Fruit fly (Drosophila melanogaster): ENCODE data around the gene CG17564.

DNA sequence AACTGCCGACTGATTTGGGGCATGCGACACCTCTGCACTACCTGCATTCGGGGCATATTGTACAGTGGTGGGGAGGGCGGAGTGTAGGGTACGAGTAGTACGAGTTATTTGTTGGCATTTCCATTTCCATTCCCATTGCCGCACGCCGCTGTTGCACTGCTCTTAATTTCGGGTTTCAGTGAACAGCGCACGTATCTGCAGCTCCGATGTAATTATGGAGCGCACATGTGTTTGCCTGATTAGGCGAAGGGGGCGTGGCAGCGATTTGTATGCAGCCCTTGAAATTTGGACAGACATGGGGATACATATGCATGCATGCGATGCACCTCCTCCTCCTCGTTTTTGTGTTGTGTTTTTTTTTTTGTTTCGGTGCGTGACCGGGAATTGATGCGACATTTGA, 13.7 kb upstream of the CG17564 start:
- TF ChIP-seq CG17806 (tag; optimal IDR thresholded peaks at IDR 0.05) (no peak), CG34367 (tag; optimal IDR thresholded peaks at IDR 0.05) (no peak), CG10348 (GFP tag; IDR thresholded peaks at IDR 0.05) (no peak), fd96Ca (GFP tag; IDR thresholded peaks at IDR 0.05) (0 out of 3 replicates have a peak, but pooled peaks have one; percentile 13), gl (tag; optimal IDR thresholded peaks at IDR 0.05) (no peak), CG13204 (GFP tag; optimal IDR thresholded peaks at IDR 0.05) (no peak), D1 (tag; optimal IDR thresholded peaks at IDR 0.05) (no peak), CG12605 (GFP tag; IDR thresholded peaks at IDR 0.05) (no peak), Pif1A (GFP tag; optimal IDR thresholded peaks at IDR 0.05) (no peak), rn (GFP tag; IDR thresholded peaks at IDR 0.05) (no peak), EcR (GFP tag; optimal IDR thresholded peaks at IDR 0.05) (no peak), CG8159 (tag; optimal IDR thresholded peaks at IDR 0.05) (no peak), CG4496 (GFP tag; IDR thresholded peaks at IDR 0.05) (no peak), CG14655 (GFP tag; optimal IDR thresholded peaks at IDR 0.05) (no peak)

Measured in whole organism, pupa.